Fruit fly (Drosophila melanogaster) whole organism, embryonic: ENCODE data around the gene CG6163.
A peak's percentile ranks its signal among the peaks of the same experiment; 100 is the strongest.

Source experiments
- Bgb ChIP-seq: fragments of 200-800 bp; sonication (Bioruptor generic); IDR thresholded peaks from 2 replicates; pipeline ENCODE4 v1.3.6; 2022; ENCODE audit warnings: missing biosample characterization, missing genetic modification characterization; ENCODE audit not compliant: partially characterized antibody
- CG11456 ChIP-seq: fragments of 200-800 bp; sonication (Bioruptor generic); IDR thresholded peaks from 3 replicates; pipeline ENCODE4 v1.3.6; 2022; ENCODE audit warnings: missing biosample characterization, missing genetic modification characterization
- CG2199 ChIP-seq: fragments of 200-800 bp; sonication (Bioruptor generic); IDR thresholded peaks from 3 replicates; pipeline ENCODE4 v1.3.6; 2022; ENCODE audit warnings: missing biosample characterization, missing genetic modification characterization
- CG4404 ChIP-seq: fragments of 200-800 bp; sonication (Bioruptor generic); IDR thresholded peaks from 2 replicates; pipeline ENCODE4 v1.3.6; 2022; ENCODE audit warnings: missing biosample characterization, missing genetic modification characterization
- CG8388 ChIP-seq: fragments of 200-800 bp; sonication (Bioruptor generic); optimal IDR thresholded peaks from 2 replicates; lab custom pipeline; 2019; ENCODE audit warnings: missing biosample characterization, mild to moderate bottlenecking, missing genetic modification characterization, moderate library complexity
- CG9437 ChIP-seq: fragments of 200-800 bp; sonication (Bioruptor generic); optimal IDR thresholded peaks from 2 replicates; lab custom pipeline; 2018; ENCODE audit warnings: missing biosample characterization, mild to moderate bottlenecking, missing genetic modification characterization
- Dref ChIP-seq: fragments of 200-800 bp; sonication (Bioruptor generic); IDR thresholded peaks from 2 replicates; pipeline ENCODE4 v1.3.6; 2022; ENCODE audit warnings: missing biosample characterization, missing genetic modification characterization
- GATAe ChIP-seq: fragments of 200-800 bp; sonication (Bioruptor generic); conservative IDR thresholded peaks from 2 replicates; pipeline ENCODE4 v1.3.6; 2022; ENCODE audit warnings: missing biosample characterization, missing genetic modification characterization
- Med ChIP-seq: fragments of 200-800 bp; sonication (Bioruptor generic); peaks from one replicate; lab custom pipeline; 2016; ENCODE audit warnings: missing biosample characterization, missing genetic modification characterization, mild to moderate bottlenecking, inconsistent platforms, moderate library complexity
- bab2 ChIP-seq: fragments of 200-800 bp; sonication (Bioruptor generic); optimal IDR thresholded peaks from 2 replicates; lab custom pipeline; 2016; ENCODE audit warnings: missing biosample characterization, missing genetic modification characterization
- btn ChIP-seq: fragments of 200-800 bp; sonication (Bioruptor generic); optimal IDR thresholded peaks from 2 replicates; lab custom pipeline; 2016; ENCODE audit warnings: missing biosample characterization, missing genetic modification characterization
- pfk ChIP-seq: fragments of 200-800 bp; sonication (Bioruptor generic); optimal IDR thresholded peaks from 2 replicates; lab custom pipeline; 2018; ENCODE audit warnings: missing biosample characterization, mild to moderate bottlenecking, missing genetic modification characterization, moderate library complexity

dm6 chr3L:11367797-11368196 is 3.1 kb upstream of the CG6163 start:
- TF ChIP-seq btn (no peak), bab2 (GFP tag; lab: Kevin White, UChicago) (no peak), GATAe (GFP tag; lab: Robert Waterston, UW) (no peak), Dref (GFP tag; lab: Robert Waterston, UW) (no peak), CG8388 (GFP tag; lab: Kevin White, UChicago) (no peak), Bgb (GFP tag; lab: Robert Waterston, UW) (no peak), CG4404 (GFP tag; lab: Robert Waterston, UW) (no peak), pfk (GFP tag; lab: Kevin White, UChicago) (no peak), CG9437 (GFP tag; lab: Kevin White, UChicago) (no peak), CG2199 (GFP tag; lab: Robert Waterston, UW) (no peak), CG11456 (GFP tag; lab: Robert Waterston, UW) (no peak), Med (peak; percentile 74)
